Fruit fly (Drosophila melanogaster) whole organism, embryonic: ENCODE measurements around the gene CG43675.

ENCODE experiments used
- Ada2b ChIP-seq: fragments of 200-800 bp; sonication (Bioruptor generic); IDR thresholded peaks from 2 replicates; pipeline ENCODE4 v1.3.6; 2022; ENCODE audit warnings: missing biosample characterization, missing genetic modification characterization
- Awh ChIP-seq: fragments of 200-800 bp; sonication (Bioruptor generic); IDR thresholded peaks from 2 replicates; pipeline ENCODE4, ENCODE4 v1.3.6; 2022; ENCODE audit warnings: missing biosample characterization, missing genetic modification characterization
- Blimp-1 ChIP-seq: fragments of 200-800 bp; sonication (Bioruptor generic); optimal IDR thresholded peaks from 3 replicates; lab custom pipeline; 2018; ENCODE audit warnings: missing biosample characterization, missing genetic modification characterization, mild to moderate bottlenecking, moderate library complexity, missing genetic modification reagents
- CG11398 ChIP-seq: fragments of 200-800 bp; sonication (Bioruptor generic); optimal IDR thresholded peaks from 2 replicates; lab custom pipeline; 2016; ENCODE audit warnings: missing biosample characterization, missing genetic modification characterization
- CG11695 ChIP-seq: fragments of 200-800 bp; sonication (Bioruptor generic); IDR thresholded peaks from 3 replicates; pipeline ENCODE4 v1.3.6; 2022; ENCODE audit warnings: missing biosample characterization, missing genetic modification characterization
- CG12769 ChIP-seq: fragments of 200-800 bp; sonication (Bioruptor generic); optimal IDR thresholded peaks from 2 replicates; lab custom pipeline; 2019; ENCODE audit warnings: missing biosample characterization, mild to moderate bottlenecking, missing genetic modification characterization, moderate library complexity
- CG13894 ChIP-seq: fragments of 200-800 bp; sonication (Bioruptor generic); optimal IDR thresholded peaks from 3 replicates; lab custom pipeline; 2018; ENCODE audit warnings: missing biosample characterization, mild to moderate bottlenecking, missing genetic modification characterization, moderate library complexity
- CG14441 ChIP-seq: fragments of 200-800 bp; sonication (Bioruptor generic); IDR thresholded peaks from 2 replicates; pipeline ENCODE4 v1.3.6; 2022; ENCODE audit warnings: missing biosample characterization, missing genetic modification characterization
- CG1529 ChIP-seq: fragments of 200-800 bp; sonication (Bioruptor generic); optimal IDR thresholded peaks from 3 replicates; lab custom pipeline; 2018; ENCODE audit warnings: missing biosample characterization, missing genetic modification characterization
- CG15479 ChIP-seq: fragments of 200-800 bp; sonication (Bioruptor generic); optimal IDR thresholded peaks from 3 replicates; lab custom pipeline; 2019; ENCODE audit warnings: missing biosample characterization, mild to moderate bottlenecking, missing genetic modification characterization, moderate library complexity
- CG15601 ChIP-seq: fragments of 200-800 bp; sonication (Bioruptor generic); optimal IDR thresholded peaks from 3 replicates; lab custom pipeline; 2019; ENCODE audit warnings: missing biosample characterization, mild to moderate bottlenecking, missing genetic modification characterization, moderate library complexity
- CG16863 ChIP-seq: fragments of 200-800 bp; sonication (Bioruptor generic); optimal IDR thresholded peaks from 3 replicates; lab custom pipeline; 2016; ENCODE audit warnings: missing biosample characterization, missing genetic modification characterization
- CG17328 ChIP-seq: fragments of 200-800 bp; sonication (Bioruptor generic); IDR thresholded peaks from 2 replicates; pipeline ENCODE4 v1.3.6; 2022; ENCODE audit warnings: missing biosample characterization, missing genetic modification characterization
- CG18619 ChIP-seq: fragments of 200-800 bp; sonication (Bioruptor generic); optimal IDR thresholded peaks from 3 replicates; lab custom pipeline; 2017; ENCODE audit warnings: missing biosample characterization, mild to moderate bottlenecking, missing genetic modification characterization
- CG30431 ChIP-seq: fragments of 200-800 bp; sonication (Bioruptor generic); optimal IDR thresholded peaks from 2 replicates; lab custom pipeline; 2017; ENCODE audit warnings: missing biosample characterization, missing genetic modification characterization
- CG3163 ChIP-seq: fragments of 200-800 bp; sonication (Bioruptor generic); optimal IDR thresholded peaks from 3 replicates; lab custom pipeline; 2016; ENCODE audit warnings: missing biosample characterization, missing genetic modification characterization
- CG34376 ChIP-seq: fragments of 200-800 bp; sonication (Bioruptor generic); optimal IDR thresholded peaks from 2 replicates; lab custom pipeline; 2018; ENCODE audit warnings: missing biosample characterization, mild to moderate bottlenecking, missing genetic modification characterization
- CG7556 ChIP-seq: fragments of 200-800 bp; sonication (Bioruptor generic); optimal IDR thresholded peaks from 2 replicates; lab custom pipeline; 2017; ENCODE audit warnings: missing biosample characterization, mild to moderate bottlenecking, missing genetic modification characterization
- CG7786 ChIP-seq: fragments of 200-800 bp; sonication (Bioruptor generic); optimal IDR thresholded peaks from 2 replicates; lab custom pipeline; 2016; ENCODE audit warnings: missing biosample characterization, missing genetic modification characterization
- CG7987 ChIP-seq: fragments of 200-800 bp; sonication (Bioruptor generic); optimal IDR thresholded peaks from 2 replicates; lab custom pipeline; 2018; ENCODE audit warnings: missing biosample characterization, mild to moderate bottlenecking, missing genetic modification characterization, moderate library complexity
- CG9437 ChIP-seq: fragments of 200-800 bp; sonication (Bioruptor generic); optimal IDR thresholded peaks from 2 replicates; lab custom pipeline; 2018; ENCODE audit warnings: missing biosample characterization, mild to moderate bottlenecking, missing genetic modification characterization
- CG9727 ChIP-seq: fragments of 200-800 bp; sonication (Bioruptor generic); optimal IDR thresholded peaks from 3 replicates; lab custom pipeline; 2017; ENCODE audit warnings: missing biosample characterization, mild to moderate bottlenecking, missing genetic modification characterization
- CrebB ChIP-seq: fragments of 200-800 bp; sonication (Bioruptor generic); optimal IDR thresholded peaks from 3 replicates; lab custom pipeline; 2018; ENCODE audit warnings: missing biosample characterization, mild to moderate bottlenecking, missing genetic modification characterization
- D19B ChIP-seq: fragments of 200-800 bp; sonication (Bioruptor generic); optimal IDR thresholded peaks from 2 replicates; lab custom pipeline; 2017; ENCODE audit warnings: missing biosample characterization, mild to moderate bottlenecking, missing genetic modification characterization
- Dp ChIP-seq: fragments of 200-800 bp; sonication (Bioruptor generic); optimal IDR thresholded peaks from 2 replicates; lab custom pipeline; 2018; ENCODE audit warnings: missing biosample characterization, mild to moderate bottlenecking, missing genetic modification characterization, moderate library complexity
- Elba2 ChIP-seq: fragments of 200-800 bp; sonication (Bioruptor generic); optimal IDR thresholded peaks from 3 replicates; lab custom pipeline; 2016; ENCODE audit warnings: missing biosample characterization, missing genetic modification characterization
- Fer3 ChIP-seq: fragments of 200-800 bp; sonication (Bioruptor generic); optimal IDR thresholded peaks from 2 replicates; lab custom pipeline; 2018; ENCODE audit warnings: missing biosample characterization, mild to moderate bottlenecking, missing genetic modification characterization, moderate library complexity
- Med ChIP-seq: fragments of 200-800 bp; sonication (Bioruptor generic); peaks from one replicate; lab custom pipeline; 2016; ENCODE audit warnings: missing biosample characterization, missing genetic modification characterization, mild to moderate bottlenecking, inconsistent platforms, moderate library complexity
- Trl ChIP-seq, 3 experiments: fragments of >200 bp in 2 of 3; fragments of 200-800 bp in 1 of 3; sonication (Bioruptor generic) in 1 of 3; optimal IDR thresholded peaks; 2 replicates in 1 of 3; 3 replicates in 2 of 3; lab custom pipeline; 2016 to 2017; ENCODE audit warnings: missing biosample characterization in 1 of 3, missing genetic modification characterization in 1 of 3
- amos ChIP-seq: fragments of 200-800 bp; sonication (Bioruptor generic); IDR thresholded peaks from 2 replicates; pipeline ENCODE4 v1.3.6; 2022; ENCODE audit warnings: missing biosample characterization, missing genetic modification characterization; ENCODE audit not compliant: partially characterized antibody
- chif ChIP-seq, 2 experiments: fragments of 200-800 bp; sonication (Bioruptor generic); optimal IDR thresholded peaks; 3 replicates each; lab custom pipeline; 2016; ENCODE audit warnings: missing biosample characterization in 2 of 2, missing genetic modification characterization in 2 of 2
- disco-r ChIP-seq: fragments of 200-800 bp; sonication (Bioruptor generic); optimal IDR thresholded peaks from 2 replicates; lab custom pipeline; 2016; ENCODE audit warnings: missing biosample characterization, missing genetic modification characterization
- dmrt99B ChIP-seq: fragments of 200-800 bp; sonication (Bioruptor generic); optimal IDR thresholded peaks from 2 replicates; lab custom pipeline; 2018; ENCODE audit warnings: missing biosample characterization, mild to moderate bottlenecking, missing genetic modification characterization, moderate library complexity
- ewg ChIP-seq: fragments of 200-800 bp; sonication (Bioruptor generic); optimal IDR thresholded peaks from 3 replicates; lab custom pipeline; 2017; ENCODE audit warnings: mild to moderate bottlenecking, missing biosample characterization, missing genetic modification reagents, missing genetic modification characterization
- fd3F ChIP-seq: fragments of 200-800 bp; sonication (Bioruptor generic); optimal IDR thresholded peaks from 2 replicates; lab custom pipeline; 2018; ENCODE audit warnings: missing biosample characterization, mild to moderate bottlenecking, missing genetic modification characterization, moderate library complexity
- grau ChIP-seq: fragments of 200-800 bp; optimal IDR thresholded peaks from 3 replicates; lab custom pipeline; 2019; ENCODE audit warnings: missing biosample characterization, mild to moderate bottlenecking, missing genetic modification characterization, moderate library complexity
- hb ChIP-seq: fragments of 200-800 bp; sonication (Bioruptor generic); IDR thresholded peaks from 3 replicates; pipeline ENCODE4 v1.3.6; 2022; ENCODE audit warnings: missing biosample characterization, missing genetic modification characterization; ENCODE audit not compliant: partially characterized antibody
- hth ChIP-seq: fragments of >200 bp; optimal IDR thresholded peaks from 2 replicates; lab custom pipeline; 2017; ENCODE audit warnings: inconsistent platforms
- inv ChIP-seq: fragments of 200-800 bp; sonication (Bioruptor generic); IDR thresholded peaks from 2 replicates; pipeline ENCODE4 v1.3.6; 2022; ENCODE audit warnings: missing biosample characterization, missing genetic modification characterization; ENCODE audit not compliant: partially characterized antibody
- jing ChIP-seq: fragments of 200-800 bp; sonication (Bioruptor generic); optimal IDR thresholded peaks from 2 replicates; lab custom pipeline; 2018; ENCODE audit warnings: missing biosample characterization, mild to moderate bottlenecking, missing genetic modification characterization
- jumu ChIP-seq: fragments of 200-800 bp; sonication (Bioruptor generic); optimal IDR thresholded peaks from 3 replicates; lab custom pipeline; 2016; ENCODE audit warnings: missing biosample characterization, missing genetic modification characterization
- lab ChIP-seq: fragments of 200-800 bp; sonication (Bioruptor generic); optimal IDR thresholded peaks from 3 replicates; lab custom pipeline; 2017; ENCODE audit warnings: missing biosample characterization, missing genetic modification characterization, mild to moderate bottlenecking, moderate library complexity, missing genetic modification reagents
- seq ChIP-seq: fragments of 200-800 bp; sonication (Bioruptor generic); IDR thresholded peaks from 2 replicates; pipeline ENCODE4 v1.3.6; 2022; ENCODE audit warnings: missing biosample characterization, missing genetic modification characterization
- slp2 ChIP-seq: fragments of 200-800 bp; sonication (Bioruptor generic); optimal IDR thresholded peaks from 2 replicates; lab custom pipeline; 2016; ENCODE audit warnings: missing biosample characterization, missing genetic modification characterization
- so ChIP-seq: fragments of 200-800 bp; sonication (Bioruptor generic); IDR thresholded peaks from 3 replicates; pipeline ENCODE4 v1.3.6; 2022; ENCODE audit warnings: missing biosample characterization, missing genetic modification characterization
- ssp ChIP-seq: fragments of 200-800 bp; sonication (Bioruptor generic); IDR thresholded peaks from 2 replicates; pipeline ENCODE4 v1.3.6; 2022; ENCODE audit warnings: missing biosample characterization, missing genetic modification characterization
- usp ChIP-seq: fragments of >200 bp; optimal IDR thresholded peaks from 2 replicates; lab custom pipeline; 2017; ENCODE audit warnings: missing biosample characterization, missing genetic modification characterization
- vnd ChIP-seq: fragments of 200-800 bp; sonication (Bioruptor generic); IDR thresholded peaks from 3 replicates; pipeline ENCODE4 v1.3.6; 2022; ENCODE audit warnings: missing biosample characterization, missing genetic modification characterization; ENCODE audit not compliant: partially characterized antibody

CG43675 gene

dm6 chr3R:9394385-9395042 is 39.2 kb downstream of the CG43675 start, which contains the start of gene FER (continued):
- peak; percentile 48 for TF ChIP-seq CG3163 (GFP tag; lab: Kevin White, UChicago)
- TF ChIP-seq so = peak; percentile 63; the same call in 2 of the 3 replicates
- no peak for TF ChIP-seq CG18619 (GFP tag; lab: Kevin White, UChicago)
- peak; percentile 31 for TF ChIP-seq CG16863 (GFP tag; lab: Kevin White, UChicago)
- peak; percentile 11; the same call in 1 of the 2 replicates for TF ChIP-seq CG14441
- peak; percentile 88 for TF ChIP-seq CG7987 (GFP tag; lab: Kevin White, UChicago)
- TF ChIP-seq ewg (GFP tag; lab: Kevin White, UChicago) = no peak
- no peak for TF ChIP-seq hth (lab: Kevin White, UChicago)
- no peak for TF ChIP-seq jing
- TF ChIP-seq Awh (GFP tag; lab: Robert Waterston, UW) = 0 out of 2 replicates have a peak, but pooled peaks have one; percentile 45
- TF ChIP-seq CG30431 = no peak
- no peak for TF ChIP-seq CG9727 (GFP tag; lab: Kevin White, UChicago)
- TF ChIP-seq D19B (GFP tag; lab: Kevin White, UChicago) = no peak
- peak; percentile 14 for TF ChIP-seq dmrt99B (tag; lab: Kevin White, UChicago)
- TF ChIP-seq CG17328 = 0 out of 2 replicates have a peak, but pooled peaks have one; percentile 9
- TF ChIP-seq hb (GFP tag; lab: Robert Waterston, UW) = no peak
- no peak for TF ChIP-seq fd3F (GFP tag; lab: Kevin White, UChicago)
- TF ChIP-seq CG7556 = no peak
- TF ChIP-seq Med = peak; percentile 94
- TF ChIP-seq CG12769 (tag; lab: Kevin White, UChicago) = peak; percentile 73
- TF ChIP-seq Fer3 (tag; lab: Kevin White, UChicago) = no peak
- TF ChIP-seq Dp (GFP tag; lab: Kevin White, UChicago) = no peak
- no peak for TF ChIP-seq disco-r
- TF ChIP-seq chif (GFP tag; optimal IDR thresholded peaks at IDR 0.05; lab: Kevin White, UChicago) = peak in 1 of 2 experiments; percentile 12
- TF ChIP-seq CG11398 (GFP tag; lab: Kevin White, UChicago) = peak; percentile 15
- no peak for TF ChIP-seq Ada2b (GFP tag; lab: Robert Waterston, UW)
- TF ChIP-seq jumu (GFP tag; lab: Kevin White, UChicago) = no peak
- TF ChIP-seq usp (GFP tag; lab: Kevin White, UChicago) = no peak
- TF ChIP-seq CG34376 = peak; percentile 76
- peak; percentile 38; the same call in 1 of the 3 replicates for TF ChIP-seq CG11695
- peak; percentile 74; the same call in 1 of the 2 replicates for TF ChIP-seq amos
- TF ChIP-seq CG1529 (GFP tag; lab: Kevin White, UChicago) = peak; percentile 35
- peak; percentile 11 for TF ChIP-seq grau (tag; lab: Kevin White, UChicago)
- TF ChIP-seq Elba2 (GFP tag; lab: Kevin White, UChicago) = no peak
- TF ChIP-seq Blimp-1 (GFP tag; lab: Kevin White, UChicago) = peak; percentile 3
- peak; percentile 37; the same call in 1 of the 2 replicates for TF ChIP-seq inv (GFP tag; lab: Robert Waterston, UW)
- TF ChIP-seq CG15601 (tag; lab: Kevin White, UChicago) = peak; percentile 5
- TF ChIP-seq ssp (GFP tag; lab: Robert Waterston, UW) = no peak
- TF ChIP-seq CrebB (tag; lab: Kevin White, UChicago) = peak; percentile 75
- no peak; the same call in 1 of the 2 replicates for TF ChIP-seq seq (GFP tag; lab: Robert Waterston, UW)
- peak; percentile 62 for TF ChIP-seq lab (GFP tag; lab: Kevin White, UChicago)
- TF ChIP-seq CG15479 (GFP tag; lab: Kevin White, UChicago) = no peak
- peak; percentile 22 for TF ChIP-seq CG7786 (GFP tag; lab: Kevin White, UChicago)
- TF ChIP-seq Trl (optimal IDR thresholded peaks at IDR 0.05; lab: Kevin White, UChicago) = peak; percentile 84 to 87
- peak; percentile 70 for TF ChIP-seq Trl (GFP tag; optimal IDR thresholded peaks at IDR 0.05; lab: Kevin White, UChicago)
- peak; percentile 80 for TF ChIP-seq CG13894 (tag; lab: Kevin White, UChicago)
- peak; percentile 47; the same call in 1 of the 3 replicates for TF ChIP-seq vnd (GFP tag; lab: Robert Waterston, UW)
- no peak for TF ChIP-seq CG9437 (GFP tag; lab: Kevin White, UChicago)
- no peak for TF ChIP-seq slp2 (GFP tag; lab: Kevin White, UChicago)
